Worm (Caenorhabditis elegans) whole organism, L4 larva: ENCODE data around the gene unc-93.
A peak's percentile ranks its signal among the peaks of the same experiment; 100 is the strongest.

Source experiments
- F10B5.3 ChIP-seq: sonication (generic microtip); optimal IDR thresholded peaks from 2 replicates; lab custom pipeline; 2016; ENCODE audit warnings: mild to moderate bottlenecking, missing genetic modification characterization, missing compliant biosample characterization
- F37D6.2 ChIP-seq: sonication (generic microtip); optimal IDR thresholded peaks from 2 replicates; lab custom pipeline; 2016; ENCODE audit warnings: mild to moderate bottlenecking, missing genetic modification characterization, missing compliant biosample characterization
- F44E2.7 ChIP-seq: fragments of 200-800 bp; sonication (Bioruptor generic); IDR thresholded peaks from 2 replicates; pipeline ENCODE4 v2.1.2; 2022; ENCODE audit warnings: missing genetic modification characterization, missing compliant biosample characterization
- F49E8.2 ChIP-seq: sonication (generic microtip); optimal IDR thresholded peaks from 2 replicates; lab custom pipeline; 2016; ENCODE audit warnings: missing compliant biosample characterization, mild to moderate bottlenecking, missing genetic modification characterization, borderline replicate concordance
- R02D3.7 ChIP-seq: fragments of 150-350 bp; sonication (generic microtip); optimal IDR thresholded peaks from 3 replicates; lab custom pipeline; 2014; ENCODE audit warnings: missing biosample characterization, missing genetic modification characterization
- Y105C5A.15 ChIP-seq: fragments of 200-800 bp; sonication (Bioruptor generic); IDR thresholded peaks from 2 replicates; pipeline ENCODE4 v1.3.6; 2022; ENCODE audit warnings: missing genetic modification characterization, missing compliant biosample characterization
- Y5F2A.4 ChIP-seq: fragments of 200-800 bp; sonication (Bioruptor generic); optimal IDR thresholded peaks from 2 replicates; lab custom pipeline; 2018; ENCODE audit warnings: mild to moderate bottlenecking, missing genetic modification characterization, missing compliant biosample characterization
- ZK546.5 ChIP-seq, 2 experiments: sonication (generic microtip); optimal IDR thresholded peaks; 2 replicates each; lab custom pipeline; 2017; ENCODE audit warnings: missing biosample characterization in 2 of 2, missing genetic modification characterization in 2 of 2
- ama-1 ChIP-seq: fragments of 150-350 bp; optimal IDR thresholded peaks from 2 replicates; lab custom pipeline; 2014; ENCODE audit warnings: inconsistent platforms, mixed read lengths
- ceh-44 ChIP-seq: fragments of 200-800 bp; sonication (Bioruptor generic); IDR thresholded peaks from 2 replicates; pipeline ENCODE4 v1.3.6; 2022; ENCODE audit warnings: missing genetic modification reagents, missing genetic modification characterization, missing compliant biosample characterization
- ceh-82 ChIP-seq: sonication (generic microtip); optimal IDR thresholded peaks from 2 replicates; lab custom pipeline; 2017; ENCODE audit warnings: missing biosample characterization, missing genetic modification characterization
- ces-1 ChIP-seq: fragments of 150-350 bp; sonication (generic microtip); optimal IDR thresholded peaks from 4 replicates; lab custom pipeline; 2014; ENCODE audit warnings: missing biosample characterization, missing genetic modification reagents, missing genetic modification characterization
- daf-16 ChIP-seq, 3 experiments: sonication (generic microtip); optimal IDR thresholded peaks; 2 replicates each; lab custom pipeline; 2016 to 2017; ENCODE audit warnings: missing genetic modification characterization in 3 of 3, missing genetic modification reagents in 3 of 3, mild to moderate bottlenecking in 2 of 3, missing compliant biosample characterization in 2 of 3, missing biosample characterization in 1 of 3, moderate library complexity in 1 of 3
- dmd-6 ChIP-seq: fragments of 200-800 bp; sonication (Bioruptor generic); IDR thresholded peaks from 2 replicates; pipeline ENCODE4 v1.3.6; 2022; ENCODE audit warnings: missing genetic modification reagents, missing genetic modification characterization, missing compliant biosample characterization
- dmd-8 ChIP-seq: fragments of 200-800 bp; sonication (Bioruptor generic); IDR thresholded peaks from 2 replicates; pipeline ENCODE4 v1.3.6; 2022; ENCODE audit warnings: missing genetic modification characterization, missing compliant biosample characterization
- dmd-9 ChIP-seq: fragments of 200-800 bp; sonication (Bioruptor generic); IDR thresholded peaks from 2 replicates; pipeline ENCODE4 v1.3.6; 2022; ENCODE audit warnings: missing genetic modification reagents, missing genetic modification characterization, missing compliant biosample characterization
- dpl-1 ChIP-seq: fragments of 150-350 bp; optimal IDR thresholded peaks from 2 replicates; lab custom pipeline; 2014; ENCODE audit warnings: missing biosample characterization, missing genetic modification reagents, missing genetic modification characterization
- dve-1 ChIP-seq: sonication (generic microtip); optimal IDR thresholded peaks from 2 replicates; lab custom pipeline; 2017; ENCODE audit warnings: antibody characterized with exemption, mild to moderate bottlenecking, missing genetic modification characterization, missing compliant biosample characterization; ENCODE audit not compliant: insufficient read depth
- fkh-10 ChIP-seq: fragments of 150-350 bp; optimal IDR thresholded peaks from 2 replicates; lab custom pipeline; 2014; ENCODE audit warnings: missing biosample characterization, missing genetic modification reagents, missing genetic modification characterization
- gei-8 ChIP-seq: fragments of 200-800 bp; sonication (Bioruptor generic); optimal IDR thresholded peaks from 2 replicates; lab custom pipeline; 2018; ENCODE audit warnings: mild to moderate bottlenecking, missing genetic modification characterization, missing compliant biosample characterization
- hlh-11 ChIP-seq: fragments of 200-800 bp; sonication (Bioruptor generic); optimal IDR thresholded peaks from 2 replicates; lab custom pipeline; 2018; ENCODE audit warnings: mild to moderate bottlenecking, missing genetic modification characterization, missing compliant biosample characterization
- hlh-30 ChIP-seq: sonication (generic microtip); optimal IDR thresholded peaks from 2 replicates; lab custom pipeline; 2017; ENCODE audit warnings: antibody characterized with exemption, mild to moderate bottlenecking, missing genetic modification characterization, missing compliant biosample characterization; ENCODE audit not compliant: insufficient read depth
- hmg-1.1 ChIP-seq: fragments of 200-800 bp; sonication (Bioruptor generic); IDR thresholded peaks from 2 replicates; pipeline ENCODE4 v1.3.6; 2022; ENCODE audit warnings: missing genetic modification reagents, missing genetic modification characterization, missing compliant biosample characterization
- lin-39 ChIP-seq: fragments of 150-350 bp; optimal IDR thresholded peaks from 2 replicates; lab custom pipeline; 2014; ENCODE audit warnings: missing biosample characterization, missing genetic modification reagents, missing genetic modification characterization
- lsy-2 ChIP-seq, 2 experiments: fragments of 150-350 bp in 1 of 2; sonication (generic microtip) in 1 of 2; optimal IDR thresholded peaks; 2 replicates each; lab custom pipeline; 2014 to 2017; ENCODE audit warnings: missing biosample characterization in 2 of 2, missing genetic modification characterization in 2 of 2
- mep-1 ChIP-seq: fragments of 150-350 bp; sonication (generic microtip); optimal IDR thresholded peaks from 3 replicates; lab custom pipeline; 2014; ENCODE audit warnings: missing biosample characterization, missing genetic modification characterization
- mes-2 ChIP-seq: sonication (generic microtip); optimal IDR thresholded peaks from 2 replicates; lab custom pipeline; 2016; ENCODE audit warnings: missing genotype, mild to moderate bottlenecking, missing genetic modification characterization, missing compliant biosample characterization; ENCODE audit not compliant: poor library complexity, severe bottlenecking
- mxl-3 ChIP-seq: fragments of 200-800 bp; sonication (Bioruptor generic); optimal IDR thresholded peaks from 2 replicates; lab custom pipeline; 2018; ENCODE audit warnings: mild to moderate bottlenecking, missing genetic modification characterization, missing compliant biosample characterization
- nhr-11 ChIP-seq: fragments of 150-350 bp; optimal IDR thresholded peaks from 2 replicates; lab custom pipeline; 2014; ENCODE audit warnings: missing biosample characterization, missing genetic modification characterization
- nhr-237 ChIP-seq: sonication (generic microtip); optimal IDR thresholded peaks from 2 replicates; lab custom pipeline; 2017; ENCODE audit warnings: missing biosample characterization, missing genetic modification characterization
- nhr-25 ChIP-seq: sonication (generic microtip); optimal IDR thresholded peaks from 2 replicates; lab custom pipeline; 2017; ENCODE audit warnings: missing genetic modification characterization, mild to moderate bottlenecking, missing compliant biosample characterization, antibody characterized with exemption, moderate library complexity, borderline replicate concordance; ENCODE audit not compliant: insufficient read depth
- nhr-28 ChIP-seq: fragments of 150-350 bp; optimal IDR thresholded peaks from 2 replicates; lab custom pipeline; 2014; ENCODE audit warnings: missing biosample characterization, missing genetic modification characterization
- nhr-41 ChIP-seq: fragments of 200-800 bp; sonication (Bioruptor generic); IDR thresholded peaks from 2 replicates; pipeline ENCODE4 v1.3.6; 2022; ENCODE audit warnings: missing genetic modification reagents, missing genetic modification characterization, missing compliant biosample characterization
- nhr-76 ChIP-seq: fragments of 150-350 bp; optimal IDR thresholded peaks from 2 replicates; lab custom pipeline; 2014; ENCODE audit warnings: missing biosample characterization, missing genetic modification characterization
- php-3 ChIP-seq: fragments of 200-800 bp; sonication (Bioruptor generic); IDR thresholded peaks from 2 replicates; pipeline ENCODE4 v1.3.6; 2022; ENCODE audit warnings: missing genetic modification reagents, missing genetic modification characterization, missing compliant biosample characterization
- pqm-1 ChIP-seq: sonication (generic microtip); optimal IDR thresholded peaks from 2 replicates; lab custom pipeline; 2017; ENCODE audit warnings: missing biosample characterization, missing genetic modification characterization
- rbr-2 ChIP-seq: sonication (generic microtip); optimal IDR thresholded peaks from 2 replicates; lab custom pipeline; 2016; ENCODE audit warnings: missing genotype, missing genetic modification characterization, missing compliant biosample characterization
- saeg-2 ChIP-seq: fragments of 200-800 bp; sonication (Bioruptor generic); IDR thresholded peaks from 2 replicates; pipeline ENCODE4 v1.3.6; 2022; ENCODE audit warnings: missing genetic modification reagents, missing genetic modification characterization, missing compliant biosample characterization
- set-16 ChIP-seq: fragments of 200-800 bp; sonication (Bioruptor generic); IDR thresholded peaks from 2 replicates; pipeline ENCODE4 v1.3.6; 2022; ENCODE audit warnings: missing genetic modification reagents, missing genetic modification characterization, missing compliant biosample characterization
- snpc-4 ChIP-seq: fragments of 150-350 bp; optimal IDR thresholded peaks from 2 replicates; lab custom pipeline; 2014; ENCODE audit warnings: missing biosample characterization, missing genetic modification characterization
- spr-3 ChIP-seq: fragments of 200-800 bp; sonication (Bioruptor generic); optimal IDR thresholded peaks from 2 replicates; lab custom pipeline; 2018; ENCODE audit warnings: mild to moderate bottlenecking, missing genetic modification characterization, missing compliant biosample characterization
- tag-97 ChIP-seq: fragments of 200-800 bp; sonication (Bioruptor generic); IDR thresholded peaks from 2 replicates; pipeline ENCODE4 v1.3.6; 2022; ENCODE audit warnings: missing genetic modification characterization, missing compliant biosample characterization
- tra-1 ChIP-seq: fragments of 200-800 bp; sonication (Bioruptor generic); IDR thresholded peaks from 2 replicates; pipeline ENCODE4 v1.3.6; 2022; ENCODE audit warnings: missing genetic modification reagents, missing genetic modification characterization, missing compliant biosample characterization
- unc-62 ChIP-seq, 3 experiments: fragments of 150-350 bp in 1 of 3; sonication (generic microtip); optimal IDR thresholded peaks in 2 of 3; peaks in 1 of 3; 1 replicate in 1 of 3; 2 replicates in 2 of 3; lab custom pipeline; 2014 to 2017; ENCODE audit warnings: missing biosample characterization in 3 of 3, missing genetic modification characterization in 3 of 3, missing genetic modification reagents in 3 of 3, missing genotype in 1 of 3
- vab-7 ChIP-seq: fragments of 200-800 bp; sonication (Bioruptor generic); IDR thresholded peaks from 2 replicates; pipeline ENCODE4 v1.3.6; 2022; ENCODE audit warnings: missing genetic modification reagents, missing genetic modification characterization, missing compliant biosample characterization
- zag-1 ChIP-seq: fragments of 150-350 bp; optimal IDR thresholded peaks from 2 replicates; lab custom pipeline; 2014; ENCODE audit warnings: missing biosample characterization, missing genetic modification characterization

The unc-93 gene

DNA sequence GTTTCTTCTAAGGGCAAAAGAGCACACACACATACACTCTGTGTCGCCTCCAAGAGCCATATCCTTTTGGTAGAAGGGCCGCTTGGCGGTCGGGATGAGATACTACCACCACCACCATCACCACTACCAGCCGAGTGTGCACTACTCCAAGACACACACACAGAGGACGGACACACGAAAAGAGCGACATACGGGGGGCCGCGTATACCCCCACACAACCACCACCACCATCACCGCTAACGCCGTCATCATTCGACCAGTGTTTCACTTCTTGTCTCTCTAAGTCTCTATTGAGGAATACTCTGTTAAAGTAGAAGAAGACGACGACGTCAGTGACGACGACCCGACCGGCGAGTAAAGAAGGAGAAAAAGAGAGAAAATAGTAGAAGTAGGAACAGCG, 23.5 kb upstream of the unc-93 start:
- TF ChIP-seq R02D3.7 (tag; lab: Kevin White, UChicago) (no peak), spr-3 (GFP tag; lab: Kevin White, UChicago) (no peak), Y105C5A.15 (GFP tag; lab: Robert Waterston, UW) (no peak), rbr-2 (tag; lab: Kevin White, UChicago) (peak; percentile 62), dpl-1 (GFP tag; lab: Kevin White, UChicago) (no peak), hlh-11 (tag; lab: Kevin White, UChicago) (no peak), Y5F2A.4 (GFP tag; lab: Kevin White, UChicago) (no peak), lsy-2 (tag; optimal IDR thresholded peaks at IDR 0.05; lab: Kevin White, UChicago) (peak in 1 of 2 experiments; percentile 35), set-16 (0 out of 2 replicates have a peak, but pooled peaks have one; percentile 16), F10B5.3 (tag; lab: Kevin White, UChicago) (no peak), saeg-2 (GFP tag; lab: Robert Waterston, UW) (no peak), ZK546.5 (tag; optimal IDR thresholded peaks at IDR 0.05; lab: Kevin White, UChicago) (no peak), php-3 (no peak), nhr-237 (tag; lab: Kevin White, UChicago) (no peak), tag-97 (GFP tag; lab: Robert Waterston, UW) (no peak), unc-62 (GFP tag; optimal IDR thresholded peaks at IDR 0.05 in 1 of 2; lab: Kevin White, UChicago) (peak in 1 of 2 experiments; percentile 91), unc-62 (tag; optimal IDR thresholded peaks at IDR 0.05; lab: Kevin White, UChicago) (no peak), tra-1 (GFP tag; lab: Robert Waterston, UW) (no peak), dve-1 (tag; lab: Kevin White, UChicago) (no peak), pqm-1 (tag; lab: Kevin White, UChicago) (no peak), dmd-9 (GFP tag; lab: Robert Waterston, UW) (no peak), ama-1 (lab: Kevin White, UChicago) (no peak), ces-1 (no peak), hmg-1.1 (GFP tag; lab: Robert Waterston, UW) (peak; percentile 53), F49E8.2 (tag; lab: Kevin White, UChicago) (no peak), nhr-25 (tag; lab: Kevin White, UChicago) (no peak), zag-1 (tag; lab: Kevin White, UChicago) (no peak), dmd-8 (GFP tag; lab: Robert Waterston, UW) (no peak), mes-2 (tag; lab: Kevin White, UChicago) (peak; percentile 38), mep-1 (tag; lab: Kevin White, UChicago) (peak; percentile 29), gei-8 (GFP tag; lab: Kevin White, UChicago) (no peak), hlh-30 (tag; lab: Kevin White, UChicago) (no peak)

DNA sequence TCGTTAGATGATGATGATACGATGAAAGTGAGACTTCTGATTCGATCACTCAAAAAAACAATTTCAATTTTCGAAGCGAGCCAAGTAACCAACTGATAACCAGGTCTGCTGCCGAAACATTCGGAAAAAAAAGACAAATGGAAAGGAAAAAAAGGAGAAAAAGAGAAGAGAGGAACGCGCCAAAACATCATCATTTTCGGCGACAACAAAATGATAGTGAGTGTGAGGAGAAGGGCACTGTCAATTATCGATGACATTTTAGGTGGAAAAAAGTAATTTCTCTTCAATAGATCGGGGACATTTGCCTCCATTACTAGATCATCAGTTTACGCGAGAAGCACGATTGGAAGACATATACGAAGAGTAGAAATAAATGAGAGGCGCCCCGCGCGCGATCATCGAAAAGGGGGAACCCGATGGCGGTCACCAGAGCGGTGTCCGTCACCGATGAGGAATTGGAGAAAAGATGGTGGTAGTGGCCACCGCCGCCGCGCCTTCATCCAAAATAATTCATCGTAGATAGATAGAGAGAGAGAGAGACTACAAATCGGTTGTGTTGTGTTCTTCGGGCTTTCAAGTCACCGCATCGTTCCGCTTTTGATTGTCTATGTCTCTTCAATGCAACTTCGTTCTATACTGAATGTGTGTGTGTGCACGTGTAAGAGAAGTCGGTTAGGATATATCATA, 22.8 kb upstream of the unc-93 start:
- no peak for TF ChIP-seq lin-39 (tag; lab: Kevin White, UChicago)
- peak; percentile 90 for TF ChIP-seq nhr-28
- TF ChIP-seq hlh-11 (tag; lab: Kevin White, UChicago): peak; percentile 41
- TF ChIP-seq vab-7 (GFP tag; lab: Robert Waterston, UW): no peak
- no peak for TF ChIP-seq ces-1
- peak; percentile 30 for TF ChIP-seq pqm-1 (tag; lab: Kevin White, UChicago)
- TF ChIP-seq dmd-8 (GFP tag; lab: Robert Waterston, UW): no peak
- no peak for TF ChIP-seq ceh-44
- TF ChIP-seq fkh-10 (GFP tag; lab: Kevin White, UChicago): no peak
- TF ChIP-seq F37D6.2 (tag; lab: Kevin White, UChicago): no peak
- TF ChIP-seq dmd-9 (GFP tag; lab: Robert Waterston, UW): no peak
- TF ChIP-seq mxl-3 (GFP tag; lab: Kevin White, UChicago): peak; percentile 61
- no peak for TF ChIP-seq daf-16 (GFP tag; optimal IDR thresholded peaks at IDR 0.05; lab: Kevin White, UChicago)
- peak; percentile 65 for TF ChIP-seq daf-16 (tag; optimal IDR thresholded peaks at IDR 0.05; lab: Kevin White, UChicago)
- TF ChIP-seq nhr-11: no peak
- no peak for TF ChIP-seq nhr-41 (GFP tag; lab: Robert Waterston, UW)
- no peak for TF ChIP-seq F44E2.7 (GFP tag; lab: Robert Waterston, UW)
- TF ChIP-seq snpc-4 (tag; lab: Kevin White, UChicago): no peak
- TF ChIP-seq dve-1 (tag; lab: Kevin White, UChicago): peak; percentile 37
- TF ChIP-seq mep-1 (tag; lab: Kevin White, UChicago): peak; percentile 23
- TF ChIP-seq nhr-76 (tag; lab: Kevin White, UChicago): no peak
- TF ChIP-seq dmd-6 (GFP tag; lab: Robert Waterston, UW): peak; percentile 63
- no peak for TF ChIP-seq ZK546.5 (tag; optimal IDR thresholded peaks at IDR 0.05; lab: Kevin White, UChicago)
- no peak for TF ChIP-seq ceh-82 (tag; lab: Kevin White, UChicago)
- TF ChIP-seq hmg-1.1 (GFP tag; lab: Robert Waterston, UW): 0 out of 2 replicates have a peak, but pooled peaks have one; percentile 24
